Worm (Caenorhabditis elegans) whole organism, mixed stage, embryonic: ENCODE data around the gene F25B3.4.

Experiments
- blmp-1 ChIP-seq: fragments of 150-350 bp; optimal IDR thresholded peaks from 2 replicates; lab custom pipeline; 2014; ENCODE audit warnings: missing biosample characterization, missing genetic modification characterization
- ceh-39 ChIP-seq: fragments of 150-350 bp; optimal IDR thresholded peaks from 2 replicates; lab custom pipeline; 2014; ENCODE audit warnings: missing biosample characterization, missing genetic modification characterization
- elt-3 ChIP-seq: fragments of 150-350 bp; optimal IDR thresholded peaks from 2 replicates; lab custom pipeline; 2014; ENCODE audit warnings: missing biosample characterization, missing genetic modification characterization
- lsy-2 ChIP-seq: fragments of 150-350 bp; optimal IDR thresholded peaks from 2 replicates; lab custom pipeline; 2014; ENCODE audit warnings: missing biosample characterization, missing genetic modification characterization
- mab-5 ChIP-seq: fragments of 150-350 bp; optimal IDR thresholded peaks from 2 replicates; lab custom pipeline; 2014; ENCODE audit warnings: missing biosample characterization, missing genetic modification characterization
- nhr-12 ChIP-seq: fragments of 150-350 bp; optimal IDR thresholded peaks from 2 replicates; lab custom pipeline; 2014; ENCODE audit warnings: missing biosample characterization, missing genetic modification characterization
- nhr-76 ChIP-seq: sonication (generic microtip); optimal IDR thresholded peaks from 2 replicates; lab custom pipeline; 2017; ENCODE audit warnings: missing biosample characterization, missing genetic modification characterization
- pha-4 ChIP-seq: fragments of 150-350 bp; optimal IDR thresholded peaks from 2 replicates; lab custom pipeline; 2018; ENCODE audit warnings: missing biosample characterization, missing genetic modification reagents, missing genetic modification characterization
- snpc-4 ChIP-seq: fragments of 150-350 bp; optimal IDR thresholded peaks from 2 replicates; lab custom pipeline; 2014; ENCODE audit warnings: missing biosample characterization, missing genetic modification characterization
- unc-120 ChIP-seq: sonication (generic microtip); optimal IDR thresholded peaks from 2 replicates; lab custom pipeline; 2017; ENCODE audit warnings: missing genetic modification characterization, missing compliant biosample characterization; ENCODE audit not compliant: poor library complexity, severe bottlenecking
- unc-39 ChIP-seq: fragments of 150-350 bp; optimal IDR thresholded peaks from 2 replicates; lab custom pipeline; 2014; ENCODE audit warnings: missing biosample characterization, missing genetic modification characterization
- ztf-11 ChIP-seq: fragments of 150-350 bp; optimal IDR thresholded peaks from 2 replicates; lab custom pipeline; 2014; ENCODE audit warnings: missing biosample characterization, missing genetic modification characterization

ce11 chrV:9539638-9540037 lies 29.0 kb downstream of the F25B3.4 start, which contains the start of gene C50F4.12:
- TF ChIP-seq ztf-11, result no peak
- TF ChIP-seq snpc-4 (tag; lab: Kevin White, UChicago), result no peak
- TF ChIP-seq nhr-76 (tag; lab: Kevin White, UChicago), result no peak
- no peak for TF ChIP-seq nhr-12 (tag; lab: Kevin White, UChicago)
- no peak for TF ChIP-seq mab-5 (tag; lab: Kevin White, UChicago)
- TF ChIP-seq unc-120 (tag; lab: Kevin White, UChicago), result no peak
- no peak for TF ChIP-seq elt-3 (tag; lab: Kevin White, UChicago)
- TF ChIP-seq unc-39, result no peak
- TF ChIP-seq pha-4 (tag; lab: Kevin White, UChicago), result no peak
- TF ChIP-seq lsy-2 (tag; lab: Kevin White, UChicago), result no peak
- TF ChIP-seq blmp-1, result no peak
- no peak for TF ChIP-seq ceh-39
